Fruit fly (Drosophila melanogaster) whole organism, prepupa: Measurements from ENCODE around the gene CG15023.

ENCODE experiments used
- CG10631 ChIP-seq: fragments of 200-800 bp; sonication (Bioruptor generic); optimal IDR thresholded peaks from 2 replicates; lab custom pipeline; 2016; ENCODE audit warnings: missing biosample characterization, missing genetic modification characterization
- CG11762 ChIP-seq: fragments of 200-800 bp; sonication (Bioruptor generic); optimal IDR thresholded peaks from 3 replicates; lab custom pipeline; 2016; ENCODE audit warnings: missing biosample characterization, missing genetic modification characterization; ENCODE audit not compliant: insufficient read depth
- CG11902 ChIP-seq: fragments of 200-800 bp; sonication (Bioruptor generic); optimal IDR thresholded peaks from 3 replicates; lab custom pipeline; 2016; ENCODE audit warnings: missing biosample characterization, missing genetic modification characterization
- CG3032 ChIP-seq: fragments of 200-800 bp; optimal IDR thresholded peaks from 2 replicates; lab custom pipeline; 2019; ENCODE audit warnings: missing biosample characterization, mild to moderate bottlenecking, missing genetic modification characterization, moderate library complexity
- CG31627 ChIP-seq: fragments of 200-800 bp; sonication (Bioruptor generic); optimal IDR thresholded peaks from 3 replicates; lab custom pipeline; 2016; ENCODE audit warnings: missing biosample characterization, missing genetic modification characterization
- CG32006 ChIP-seq: fragments of 200-800 bp; sonication (Bioruptor generic); optimal IDR thresholded peaks from 3 replicates; lab custom pipeline; 2017; ENCODE audit warnings: missing biosample characterization, mild to moderate bottlenecking, missing genetic modification characterization
- CG34406 ChIP-seq: fragments of 200-800 bp; sonication (Bioruptor generic); optimal IDR thresholded peaks from 3 replicates; lab custom pipeline; 2016; ENCODE audit warnings: missing biosample characterization, missing genetic modification characterization
- CG3919 ChIP-seq: fragments of 200-800 bp; sonication (Bioruptor generic); optimal IDR thresholded peaks from 3 replicates; lab custom pipeline; 2016; ENCODE audit warnings: missing biosample characterization, missing genetic modification characterization
- CG6163 ChIP-seq: fragments of 200-800 bp; sonication (Bioruptor generic); IDR thresholded peaks from 3 replicates; pipeline ENCODE4 v1.3.6; 2022; ENCODE audit warnings: missing biosample characterization, missing genetic modification characterization
- CG6808 ChIP-seq: fragments of 200-800 bp; sonication (Bioruptor generic); optimal IDR thresholded peaks from 3 replicates; lab custom pipeline; 2017; ENCODE audit warnings: missing biosample characterization, missing genetic modification characterization, mild to moderate bottlenecking, moderate library complexity, missing genetic modification reagents
- CG7368 ChIP-seq: fragments of 200-800 bp; sonication (Bioruptor generic); optimal IDR thresholded peaks from 3 replicates; lab custom pipeline; 2016; ENCODE audit warnings: missing biosample characterization, missing genetic modification characterization
- CG8119 ChIP-seq: fragments of 200-800 bp; sonication (Bioruptor generic); IDR thresholded peaks from 3 replicates; pipeline ENCODE4 v1.3.6; 2022; ENCODE audit warnings: missing biosample characterization, missing genetic modification characterization
- CG8319 ChIP-seq: fragments of 200-800 bp; sonication (Bioruptor generic); optimal IDR thresholded peaks from 3 replicates; lab custom pipeline; 2016; ENCODE audit warnings: missing biosample characterization, missing genetic modification characterization
- CG9139 ChIP-seq: fragments of 200-800 bp; sonication (Bioruptor generic); optimal IDR thresholded peaks from 3 replicates; lab custom pipeline; 2017; ENCODE audit warnings: missing biosample characterization, mild to moderate bottlenecking, missing genetic modification characterization
- Eip78C ChIP-seq: fragments of 200-800 bp; sonication (Bioruptor generic); peaks from one replicate; lab custom pipeline; 2016; ENCODE audit warnings: missing biosample characterization, missing genetic modification characterization
- Eip93F ChIP-seq: fragments of 200-800 bp; sonication (Bioruptor generic); optimal IDR thresholded peaks from 2 replicates; lab custom pipeline; 2016; ENCODE audit warnings: missing biosample characterization, mild to moderate bottlenecking, missing genetic modification characterization
- OdsH ChIP-seq: fragments of 200-800 bp; sonication (Bioruptor generic); optimal IDR thresholded peaks from 3 replicates; lab custom pipeline; 2016; ENCODE audit warnings: missing biosample characterization, missing genetic modification characterization
- Smox ChIP-seq: fragments of 200-800 bp; sonication (Bioruptor generic); optimal IDR thresholded peaks from 3 replicates; lab custom pipeline; 2016; ENCODE audit warnings: missing biosample characterization, missing genetic modification characterization
- Sox102F ChIP-seq: fragments of 200-800 bp; sonication (Bioruptor generic); optimal IDR thresholded peaks from 2 replicates; lab custom pipeline; 2016; ENCODE audit warnings: missing biosample characterization, mild to moderate bottlenecking, missing genetic modification characterization
- achi ChIP-seq: fragments of 200-800 bp; sonication (Bioruptor generic); optimal IDR thresholded peaks from 3 replicates; lab custom pipeline; 2016; ENCODE audit warnings: missing biosample characterization, missing genetic modification characterization
- cyc ChIP-seq: fragments of 200-800 bp; sonication (Bioruptor generic); optimal IDR thresholded peaks from 3 replicates; lab custom pipeline; 2016; ENCODE audit warnings: missing biosample characterization, missing genetic modification characterization
- dsx ChIP-seq: fragments of 200-800 bp; optimal IDR thresholded peaks from 3 replicates; lab custom pipeline; 2019; ENCODE audit warnings: missing biosample characterization, mild to moderate bottlenecking, missing genetic modification characterization, moderate library complexity; ENCODE audit not compliant: poor library complexity, severe bottlenecking
- eg ChIP-seq: fragments of 200-800 bp; sonication (Bioruptor generic); IDR thresholded peaks from 3 replicates; pipeline ENCODE4 v1.3.6; 2022; ENCODE audit warnings: missing biosample characterization, missing genetic modification characterization
- esn ChIP-seq: fragments of 200-800 bp; sonication (Bioruptor generic); optimal IDR thresholded peaks from 2 replicates; lab custom pipeline; 2016; ENCODE audit warnings: missing biosample characterization, mild to moderate bottlenecking, missing genetic modification characterization, moderate library complexity
- fd85E ChIP-seq: fragments of 200-800 bp; sonication (Bioruptor generic); optimal IDR thresholded peaks from 3 replicates; lab custom pipeline; 2016; ENCODE audit warnings: missing biosample characterization, missing genetic modification characterization
- fkh ChIP-seq: fragments of 200-800 bp; sonication (Bioruptor generic); optimal IDR thresholded peaks from 3 replicates; lab custom pipeline; 2017; ENCODE audit warnings: missing biosample characterization, mild to moderate bottlenecking, missing genetic modification characterization, moderate library complexity
- pdm3 ChIP-seq: fragments of 200-800 bp; sonication (Bioruptor generic); optimal IDR thresholded peaks from 3 replicates; lab custom pipeline; 2016; ENCODE audit warnings: missing biosample characterization, missing genetic modification characterization
- ss ChIP-seq, 2 experiments: fragments of 200-800 bp; sonication (Bioruptor generic); optimal IDR thresholded peaks; 2 replicates in 1 of 2; 3 replicates in 1 of 2; lab custom pipeline; 2017 to 2018; ENCODE audit warnings: mild to moderate bottlenecking in 2 of 2, missing biosample characterization in 2 of 2, missing genetic modification characterization in 2 of 2, moderate library complexity in 1 of 2
- svp ChIP-seq: fragments of 200-800 bp; sonication (Bioruptor generic); peaks from one replicate; lab custom pipeline; 2016; ENCODE audit warnings: missing biosample characterization, missing genetic modification characterization
- topi ChIP-seq: fragments of 200-800 bp; sonication (Bioruptor generic); optimal IDR thresholded peaks from 3 replicates; lab custom pipeline; 2016; ENCODE audit warnings: missing biosample characterization, missing genetic modification characterization

The CG15023 gene

dm6 chr3L:4440153-4440552, 21.2 kb downstream of the CG15023 start:
- TF ChIP-seq CG32006 (GFP tag; lab: Kevin White, UChicago) = no peak
- no peak for TF ChIP-seq Eip93F (GFP tag; lab: Kevin White, UChicago)
- no peak for TF ChIP-seq cyc (GFP tag; lab: Kevin White, UChicago)

- no peak for TF ChIP-seq fd85E (GFP tag; lab: Kevin White, UChicago)
- no peak for TF ChIP-seq achi
- TF ChIP-seq CG6163 (GFP tag; lab: Robert Waterston, UW) = no peak
- TF ChIP-seq CG34406 (GFP tag; lab: Kevin White, UChicago) = no peak
- no peak for TF ChIP-seq eg (GFP tag; lab: Robert Waterston, UW)
- no peak for TF ChIP-seq CG11762
- TF ChIP-seq pdm3 (GFP tag; lab: Kevin White, UChicago) = no peak
- TF ChIP-seq esn = no peak
- TF ChIP-seq CG6808 (GFP tag; lab: Kevin White, UChicago) = no peak
- no peak for TF ChIP-seq Smox (GFP tag; lab: Kevin White, UChicago)
- no peak for TF ChIP-seq CG31627
- no peak for TF ChIP-seq Eip78C
- no peak for TF ChIP-seq CG32006 (GFP tag; lab: Kevin White, UChicago)
Observed at dm6 chr3L:4436421-4436820, 24.9 kb downstream of the CG15023 start, which contains the start of gene CG15021. Gene CG15021, plus strand, starts transcription at chr3L:4436721.

DNA sequence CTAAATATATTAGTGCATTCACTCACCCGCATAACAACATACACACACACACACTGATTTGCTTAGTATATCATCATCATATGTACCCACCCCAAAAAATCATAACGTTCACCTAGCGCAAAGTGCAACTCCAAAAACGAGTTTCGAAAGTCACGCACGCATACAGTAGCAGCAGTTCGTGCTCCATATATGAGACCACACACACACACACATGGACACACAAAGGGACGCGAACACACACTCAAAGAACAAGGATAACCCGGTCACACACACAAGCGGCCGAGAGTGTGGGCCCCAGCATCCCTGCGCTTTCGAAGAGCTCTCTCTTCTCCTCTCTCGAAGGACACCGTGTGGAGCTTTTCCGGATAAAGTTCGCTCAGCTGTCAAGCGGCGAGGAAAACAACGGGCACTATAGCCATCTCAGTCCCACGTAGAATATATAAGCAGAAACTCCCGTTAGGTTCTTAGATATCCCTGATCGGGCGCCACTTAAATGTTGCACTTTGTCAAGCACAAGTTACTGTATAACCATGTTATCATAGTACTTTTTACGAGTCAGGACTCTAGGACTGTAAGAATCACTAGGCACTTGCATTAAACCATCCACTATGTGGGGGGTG, 30.1 kb downstream of the CG15023 start:
- peak; percentile 9 for TF ChIP-seq svp
- TF ChIP-seq OdsH (GFP tag; lab: Kevin White, UChicago) = no peak

dm6 chr3L:4430331-4430730, 31.0 kb downstream of the CG15023 start:
- no peak for TF ChIP-seq ss (GFP tag; optimal IDR thresholded peaks at IDR 0.05; lab: Kevin White, UChicago)

DNA sequence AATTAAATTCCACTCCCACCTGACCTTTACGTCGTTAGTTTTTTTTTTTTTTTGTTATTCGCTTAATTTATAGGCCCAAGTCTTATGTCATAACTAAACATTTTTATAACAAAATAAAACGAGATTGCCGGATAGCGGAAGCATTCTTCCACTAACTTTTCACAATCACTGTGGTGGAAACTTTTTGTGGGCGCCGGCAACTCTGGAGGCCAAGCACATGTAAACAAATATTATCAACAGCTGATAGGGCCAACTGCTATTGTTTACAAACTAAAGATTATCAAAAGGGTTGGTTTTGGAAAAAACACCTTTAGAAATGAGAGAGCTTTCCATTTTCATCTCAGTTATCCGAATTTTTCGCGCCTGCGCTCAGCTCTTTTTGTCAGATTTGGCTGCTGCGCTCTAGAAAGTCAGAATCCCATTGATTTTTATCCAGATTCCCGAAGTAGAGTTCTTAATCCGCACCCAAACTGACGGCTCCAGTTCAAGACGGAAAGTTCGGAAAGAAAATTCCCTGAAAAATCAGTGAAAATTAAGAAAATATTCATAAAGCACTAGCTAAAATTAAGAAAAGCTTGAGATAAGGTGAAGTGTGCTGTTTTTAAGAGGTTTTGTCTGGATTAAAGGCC, 32.3 kb downstream of the CG15023 start, which contains the start of gene nAChRbeta1:
nAChRbeta1 (plus strand) TSS at position 432 of the 629 bp plus-strand sequence.
- no peak for TF ChIP-seq CG10631 (GFP tag; lab: Kevin White, UChicago)
- TF ChIP-seq svp = peak; percentile 32
- no peak for TF ChIP-seq CG31627
- no peak for TF ChIP-seq CG8119 (GFP tag; lab: Robert Waterston, UW)
- no peak for TF ChIP-seq achi
- TF ChIP-seq ss (GFP tag; optimal IDR thresholded peaks at IDR 0.05; lab: Kevin White, UChicago) = no peak
- no peak for TF ChIP-seq CG3032

- TF ChIP-seq CG6163 (GFP tag; lab: Robert Waterston, UW) (no peak), fd85E (GFP tag; lab: Kevin White, UChicago) (no peak), CG3919 (GFP tag; lab: Kevin White, UChicago) (no peak), CG11902 (GFP tag; lab: Kevin White, UChicago) (no peak), topi (GFP tag; lab: Kevin White, UChicago) (no peak), CG7368 (GFP tag; lab: Kevin White, UChicago) (no peak), dsx (GFP tag; lab: Kevin White, UChicago) (no peak), Eip93F (GFP tag; lab: Kevin White, UChicago) (no peak), CG10631 (GFP tag; lab: Kevin White, UChicago) (no peak), CG8319 (GFP tag; lab: Kevin White, UChicago) (no peak), Sox102F (GFP tag; lab: Kevin White, UChicago) (no peak), CG9139 (GFP tag; lab: Kevin White, UChicago) (no peak), fkh (GFP tag; lab: Kevin White, UChicago) (no peak)
Observed at dm6 chr3L:4426581-4426980, 34.7 kb downstream of the CG15023 start.
